Worm (Caenorhabditis elegans): ENCODE data around the gene srz-79.

- TF ChIP-seq aha-1 (tag) (no peak), ceh-44 (GFP tag; IDR thresholded peaks at IDR 0.05) (no peak), ztf-11 (tag; optimal IDR thresholded peaks at IDR 0.05) (no peak), ceh-82 (tag; optimal IDR thresholded peaks at IDR 0.05) (no peak), ama-1 (optimal IDR thresholded peaks at IDR 0.05) (no peak), ZK546.5 (tag; optimal IDR thresholded peaks at IDR 0.05) (no peak), dpl-1 (GFP tag; optimal IDR thresholded peaks at IDR 0.05) (no peak), lin-13 (GFP tag; optimal IDR thresholded peaks at IDR 0.05) (no peak), snpc-4 (tag; optimal IDR thresholded peaks at IDR 0.05) (no peak), fkh-10 (GFP tag; optimal IDR thresholded peaks at IDR 0.05) (no peak)
These were observed 27.0 kb downstream of the srz-79 start for ce11 chrIV:3520374-3520773.

All from whole organism, L4 larva.